Fruit fly (Drosophila melanogaster): ENCODE results near the gene loco.

Gene loco

DNA sequence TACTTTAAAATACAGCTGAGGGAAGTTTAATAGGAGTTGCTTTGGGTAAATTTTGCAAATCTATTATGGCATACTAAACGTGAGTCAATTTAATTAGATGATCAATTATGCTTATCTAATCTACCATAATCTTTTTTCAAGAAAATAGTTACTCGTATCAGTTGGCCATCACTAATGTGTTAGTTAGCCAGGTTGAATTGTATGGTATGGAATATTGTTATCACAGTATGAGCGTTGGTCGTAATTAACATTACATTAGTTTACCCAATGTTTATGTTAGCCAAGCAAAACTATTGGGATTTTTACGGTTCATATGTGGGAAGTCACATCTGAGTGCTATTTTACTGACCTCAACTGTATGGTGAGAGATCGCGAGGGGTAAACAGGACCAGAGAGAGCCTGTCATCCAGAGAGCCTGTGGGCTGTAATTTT is 34.4 kb upstream of the loco start (continued):
- TF ChIP-seq CG18476 (GFP tag; optimal IDR thresholded peaks at IDR 0.05) (peak; percentile 69), Dbx (GFP tag; IDR thresholded peaks at IDR 0.05) (no peak), Dfd (GFP tag; optimal IDR thresholded peaks at IDR 0.05) (no peak), disco-r (GFP tag; optimal IDR thresholded peaks at IDR 0.05) (peak; percentile 60), CG3281 (GFP tag; optimal IDR thresholded peaks at IDR 0.05) (peak; percentile 57), dmrt11E (tag; optimal IDR thresholded peaks at IDR 0.05) (peak; percentile 95), Dad (GFP tag; optimal IDR thresholded peaks at IDR 0.05) (peak; percentile 52), exex (tag; optimal IDR thresholded peaks at IDR 0.05) (peak; percentile 94), CG12155 (GFP tag; optimal IDR thresholded peaks at IDR 0.05) (peak; percentile 63), gsb (GFP tag; IDR thresholded peaks at IDR 0.05) (no peak), tin (GFP tag; optimal IDR thresholded peaks at IDR 0.05) (peak; percentile 68), maf-S (GFP tag; optimal IDR thresholded peaks at IDR 0.05) (peak; percentile 54), NfI (GFP tag; optimal IDR thresholded peaks at IDR 0.05) (peak; percentile 32), Tbp (GFP tag; optimal IDR thresholded peaks at IDR 0.05) (no peak), Hmx (GFP tag; optimal IDR thresholded peaks at IDR 0.05) (no peak), CG34422 (GFP tag; IDR thresholded peaks at IDR 0.05) (no peak), crp (GFP tag; optimal IDR thresholded peaks at IDR 0.05) (peak in 1 of 2 experiments; percentile 20), CG2712 (tag; optimal IDR thresholded peaks at IDR 0.05) (peak; percentile 91), Poxn (GFP tag; IDR thresholded peaks at IDR 0.05) (no peak), prd (optimal IDR thresholded peaks at IDR 0.05) (no peak), prd (GFP tag; IDR thresholded peaks at IDR 0.05) (peak; percentile 80), CG17612 (GFP tag; IDR thresholded peaks at IDR 0.05) (no peak), sr (GFP tag; IDR thresholded peaks at IDR 0.05) (no peak), CG10565 (GFP tag; optimal IDR thresholded peaks at IDR 0.05) (no peak), CG13123 (GFP tag; optimal IDR thresholded peaks at IDR 0.05) (peak; percentile 6), ind (GFP tag; optimal IDR thresholded peaks at IDR 0.05) (peak; percentile 68), C15 (GFP tag; IDR thresholded peaks at IDR 0.05) (no peak), Myb (GFP tag; optimal IDR thresholded peaks at IDR 0.05) (peak; percentile 58), CG5245 (GFP tag; optimal IDR thresholded peaks at IDR 0.05) (peak; percentile 60), Drgx (GFP tag; IDR thresholded peaks at IDR 0.05) (no peak), CG12219 (GFP tag; optimal IDR thresholded peaks at IDR 0.05) (peak; percentile 66), gt (GFP tag; IDR thresholded peaks at IDR 0.05) (no peak), pfk (GFP tag; optimal IDR thresholded peaks at IDR 0.05) (no peak), CG13296 (GFP tag; optimal IDR thresholded peaks at IDR 0.05) (peak; percentile 27), bowl (GFP tag; IDR thresholded peaks at IDR 0.05) (no peak), CG9876 (GFP tag; optimal IDR thresholded peaks at IDR 0.05) (peak; percentile 42), CG30403 (GFP tag; optimal IDR thresholded peaks at IDR 0.05) (peak; percentile 75), CG6689 (GFP tag; IDR thresholded peaks at IDR 0.05) (peak; percentile 54), cg (GFP tag; optimal IDR thresholded peaks at IDR 0.05) (no peak), CG12769 (tag; optimal IDR thresholded peaks at IDR 0.05) (peak; percentile 39), CG12299 (tag; optimal IDR thresholded peaks at IDR 0.05) (no peak), Fer3 (tag; optimal IDR thresholded peaks at IDR 0.05) (peak; percentile 24), CG15011 (GFP tag; optimal IDR thresholded peaks at IDR 0.05) (peak; percentile 31), chm (GFP tag; IDR thresholded peaks at IDR 0.05) (peak; percentile 56), Adf1 (GFP tag; IDR thresholded peaks at IDR 0.05) (no peak), klu (GFP tag; IDR thresholded peaks at IDR 0.05) (0 out of 2 replicates have a peak, but pooled peaks have one; percentile 40), Ets97D (GFP tag; optimal IDR thresholded peaks at IDR 0.05) (no peak), CG1233 (GFP tag; optimal IDR thresholded peaks at IDR 0.05) (peak; percentile 73), Hand (GFP tag; optimal IDR thresholded peaks at IDR 0.05) (no peak), row (GFP tag; IDR thresholded peaks at IDR 0.05) (peak; percentile 83), Meics (GFP tag; optimal IDR thresholded peaks at IDR 0.05) (peak; percentile 40), CG7271 (tag; optimal IDR thresholded peaks at IDR 0.05) (peak; percentile 77), usp (GFP tag; optimal IDR thresholded peaks at IDR 0.05) (no peak)
